Worm (Caenorhabditis elegans) whole organism, early embryonic: ENCODE measurements around the gene srt-63.

ENCODE experiments used
- F13C5.2 ChIP-seq: sonication (generic microtip); optimal IDR thresholded peaks from 2 replicates; lab custom pipeline; 2017; ENCODE audit warnings: mild to moderate bottlenecking, missing genetic modification characterization, inconsistent platforms, missing compliant biosample characterization
- aly-1 ChIP-seq: sonication (generic microtip); optimal IDR thresholded peaks from 2 replicates; lab custom pipeline; 2016; ENCODE audit warnings: missing genetic modification characterization, missing compliant biosample characterization
- ama-1 ChIP-seq: fragments of 150-350 bp; optimal IDR thresholded peaks from 2 replicates; lab custom pipeline; 2014
- ceh-13 ChIP-seq: fragments of 200-800 bp; sonication (Bioruptor generic); optimal IDR thresholded peaks from 2 replicates; lab custom pipeline; 2018; ENCODE audit warnings: mild to moderate bottlenecking, missing genetic modification characterization, missing compliant biosample characterization
- ceh-36 ChIP-seq: sonication (generic microtip); optimal IDR thresholded peaks from 2 replicates; lab custom pipeline; 2016; ENCODE audit warnings: missing genetic modification characterization, inconsistent platforms, missing compliant biosample characterization
- flt-1 ChIP-seq: fragments of 200-800 bp; sonication (Bioruptor generic); IDR thresholded peaks from 2 replicates; pipeline ENCODE4 v1.3.6; 2022; ENCODE audit warnings: missing genetic modification characterization, missing compliant biosample characterization
- hmbx-1 ChIP-seq: sonication (generic microtip); optimal IDR thresholded peaks from 2 replicates; lab custom pipeline; 2016; ENCODE audit warnings: mild to moderate bottlenecking, missing genetic modification characterization, missing compliant biosample characterization
- hmg-4 ChIP-seq: fragments of 200-800 bp; sonication (Bioruptor generic); optimal IDR thresholded peaks from 2 replicates; lab custom pipeline; 2018; ENCODE audit warnings: mild to moderate bottlenecking, missing genetic modification characterization, missing compliant biosample characterization
- hnd-1 ChIP-seq: sonication (generic microtip); optimal IDR thresholded peaks from 2 replicates; lab custom pipeline; 2016; ENCODE audit warnings: missing genetic modification characterization, missing compliant biosample characterization
- pes-1 ChIP-seq: fragments of 200-800 bp; sonication (Bioruptor generic); IDR thresholded peaks from 2 replicates; pipeline ENCODE4 v1.3.6; 2022; ENCODE audit warnings: missing genetic modification reagents, missing genetic modification characterization, missing compliant biosample characterization
- sea-1 ChIP-seq: fragments of 200-800 bp; sonication (Bioruptor generic); conservative IDR thresholded peaks from 2 replicates; pipeline ENCODE4 v1.3.6; 2022; ENCODE audit warnings: missing genetic modification characterization, missing compliant biosample characterization
- tbx-11 ChIP-seq: fragments of 200-800 bp; sonication (Bioruptor generic); IDR thresholded peaks from 2 replicates; pipeline ENCODE4 v1.3.6; 2022; ENCODE audit warnings: missing genetic modification characterization, missing compliant biosample characterization
- tbx-37 ChIP-seq: fragments of 200-800 bp; sonication (Bioruptor generic); conservative IDR thresholded peaks from 2 replicates; pipeline ENCODE4 v1.3.6; 2022; ENCODE audit warnings: missing genetic modification reagents, missing genetic modification characterization, missing compliant biosample characterization

- TF ChIP-seq aly-1 (tag; lab: Kevin White, UChicago) (no peak), ama-1 (lab: Kevin White, UChicago) (no peak), pes-1 (GFP tag; lab: Robert Waterston, UW) (no peak), ceh-36 (no peak), hnd-1 (tag; lab: Kevin White, UChicago) (no peak), ceh-13 (GFP tag; lab: Kevin White, UChicago) (no peak), tbx-37 (GFP tag; lab: Robert Waterston, UW) (no peak), hmbx-1 (no peak), sea-1 (GFP tag; lab: Robert Waterston, UW) (no peak), flt-1 (no peak), hmg-4 (no peak), tbx-11 (no peak), F13C5.2 (tag; lab: Kevin White, UChicago) (no peak)
Measured at ce11 chrV:3273577-3274100, 17.7 kb upstream of the srt-63 start, which contains the start of gene T28A11.4.
